Worm (Caenorhabditis elegans) whole organism, young adult: ENCODE data around the gene abu-13.

Experiments used
- F10E7.11 ChIP-seq: sonication (generic microtip); optimal IDR thresholded peaks from 2 replicates; lab custom pipeline; 2017; ENCODE audit warnings: mild to moderate bottlenecking, missing genetic modification characterization, moderate library complexity, missing compliant biosample characterization
- F33H1.4 ChIP-seq: fragments of 200-800 bp; sonication (Bioruptor generic); IDR thresholded peaks from 2 replicates; pipeline ENCODE4 v1.3.6; 2022; ENCODE audit warnings: missing genetic modification reagents, missing genetic modification characterization, missing compliant biosample characterization
- T07F8.4 ChIP-seq: sonication (generic microtip); optimal IDR thresholded peaks from 2 replicates; lab custom pipeline; 2016; ENCODE audit warnings: mild to moderate bottlenecking, missing genetic modification characterization, moderate library complexity, missing compliant biosample characterization
- T26A5.8 ChIP-seq: sonication (generic microtip); optimal IDR thresholded peaks from 2 replicates; lab custom pipeline; 2016; ENCODE audit warnings: missing genetic modification characterization, missing compliant biosample characterization
- Y56A3A.18 ChIP-seq: fragments of 200-800 bp; sonication (Bioruptor generic); IDR thresholded peaks from 2 replicates; pipeline ENCODE4 v1.3.6; 2022; ENCODE audit warnings: missing genetic modification reagents, missing genetic modification characterization, missing compliant biosample characterization
- akir-1 ChIP-seq: fragments of 200-800 bp; sonication (Bioruptor generic); optimal IDR thresholded peaks from 2 replicates; lab custom pipeline; 2018; ENCODE audit warnings: mild to moderate bottlenecking, missing genetic modification characterization, moderate library complexity, missing compliant biosample characterization
- ama-1 ChIP-seq, 3 experiments: fragments of 150-350 bp in 1 of 3; sonication (generic microtip) in 2 of 3; optimal IDR thresholded peaks; 2 replicates each; lab custom pipeline; 2014 to 2018; ENCODE audit warnings: missing biosample characterization in 2 of 3, missing genetic modification characterization in 2 of 3, missing genetic modification reagents in 2 of 3
- atf-7 ChIP-seq: sonication (generic microtip); optimal IDR thresholded peaks from 2 replicates; lab custom pipeline; 2017; ENCODE audit warnings: mild to moderate bottlenecking, missing genetic modification characterization, missing compliant biosample characterization
- attf-3 ChIP-seq: fragments of 200-800 bp; sonication (Bioruptor generic); conservative IDR thresholded peaks from 2 replicates; pipeline ENCODE4 v1.3.6; 2022; ENCODE audit warnings: missing genetic modification reagents, missing genetic modification characterization, missing compliant biosample characterization
- bed-1 ChIP-seq: fragments of 200-800 bp; sonication (Bioruptor generic); IDR thresholded peaks from 2 replicates; pipeline ENCODE4 v1.3.6; 2022; ENCODE audit warnings: missing genetic modification reagents, missing genetic modification characterization, missing compliant biosample characterization
- ccch-3 ChIP-seq: fragments of 200-800 bp; sonication (Bioruptor generic); optimal IDR thresholded peaks from 2 replicates; lab custom pipeline; 2018; ENCODE audit warnings: mild to moderate bottlenecking, missing genetic modification characterization, missing compliant biosample characterization
- cebp-2 ChIP-seq: fragments of 200-800 bp; sonication (Bioruptor generic); IDR thresholded peaks from 2 replicates; pipeline ENCODE4 v1.3.6; 2022; ENCODE audit warnings: missing genetic modification characterization, missing compliant biosample characterization
- ceh-100 ChIP-seq: fragments of 200-800 bp; sonication (Bioruptor generic); IDR thresholded peaks from 2 replicates; pipeline ENCODE4 v1.3.6; 2022; ENCODE audit warnings: missing genetic modification reagents, missing genetic modification characterization, missing compliant biosample characterization
- ceh-79 ChIP-seq: sonication (generic microtip); optimal IDR thresholded peaks from 2 replicates; lab custom pipeline; 2017; ENCODE audit warnings: mild to moderate bottlenecking, missing genetic modification characterization, missing compliant biosample characterization
- dpl-1 ChIP-seq: fragments of 150-350 bp; optimal IDR thresholded peaks from 2 replicates; lab custom pipeline; 2014; ENCODE audit warnings: missing biosample characterization, missing genetic modification reagents, missing genetic modification characterization
- egl-44 ChIP-seq: fragments of 200-800 bp; sonication (Bioruptor generic); IDR thresholded peaks from 2 replicates; pipeline ENCODE4 v1.3.6; 2022; ENCODE audit warnings: missing genetic modification reagents, missing genetic modification characterization, missing compliant biosample characterization
- egrh-3 ChIP-seq: fragments of 200-800 bp; sonication (Bioruptor generic); IDR thresholded peaks from 2 replicates; pipeline ENCODE4 v1.3.6; 2022; ENCODE audit warnings: missing genetic modification reagents, missing genetic modification characterization, missing compliant biosample characterization
- him-1 ChIP-seq: sonication (generic microtip); optimal IDR thresholded peaks from 2 replicates; lab custom pipeline; 2016; ENCODE audit warnings: missing genotype, missing genetic modification reagents, missing genetic modification characterization, missing compliant biosample characterization
- hrde-1 ChIP-seq: sonication (generic microtip); optimal IDR thresholded peaks from 2 replicates; lab custom pipeline; 2016; ENCODE audit warnings: missing genetic modification characterization, mild to moderate bottlenecking, missing compliant biosample characterization, moderate library complexity, missing genotype, missing genetic modification reagents, borderline replicate concordance
- hsf-1 ChIP-seq: fragments of 200-800 bp; sonication (Bioruptor generic); IDR thresholded peaks from 2 replicates; pipeline ENCODE4 v1.3.6; 2022; ENCODE audit warnings: missing genetic modification reagents, missing genetic modification characterization, missing compliant biosample characterization
- let-607 ChIP-seq, 2 experiments: fragments of 200-800 bp in 1 of 2; sonication (Bioruptor generic) in 1 of 2; sonication (generic microtip) in 1 of 2; optimal IDR thresholded peaks; 2 replicates each; lab custom pipeline; 2016 to 2018; ENCODE audit warnings: mild to moderate bottlenecking in 2 of 2, missing compliant biosample characterization in 2 of 2, missing genetic modification characterization in 2 of 2, moderate library complexity in 2 of 2, missing genotype in 1 of 2
- lin-26 ChIP-seq: fragments of 200-800 bp; sonication (Bioruptor generic); IDR thresholded peaks from 2 replicates; pipeline ENCODE4 v1.3.6; 2022; ENCODE audit warnings: missing genetic modification reagents, missing genetic modification characterization, missing compliant biosample characterization
- lin-40 ChIP-seq: sonication (generic microtip); optimal IDR thresholded peaks from 2 replicates; lab custom pipeline; 2016; ENCODE audit warnings: missing genetic modification characterization, mild to moderate bottlenecking, missing compliant biosample characterization, missing genotype, missing genetic modification reagents
- lin-54 ChIP-seq: fragments of 200-800 bp; sonication (Bioruptor generic); optimal IDR thresholded peaks from 2 replicates; lab custom pipeline; 2018; ENCODE audit warnings: mild to moderate bottlenecking, missing genetic modification characterization, missing compliant biosample characterization
- mcd-1 ChIP-seq: fragments of 200-800 bp; sonication (Bioruptor generic); IDR thresholded peaks from 2 replicates; pipeline ENCODE4 v1.3.6; 2022; ENCODE audit warnings: missing genetic modification reagents, missing genetic modification characterization, missing compliant biosample characterization
- mes-4 ChIP-seq: sonication (generic microtip); optimal IDR thresholded peaks from 2 replicates; lab custom pipeline; 2016; ENCODE audit warnings: missing genotype, missing genetic modification characterization, missing compliant biosample characterization
- nfya-1 ChIP-seq: sonication (generic microtip); optimal IDR thresholded peaks from 2 replicates; lab custom pipeline; 2017; ENCODE audit warnings: antibody characterized with exemption, missing compliant biosample characterization, missing genetic modification characterization, borderline replicate concordance; ENCODE audit not compliant: insufficient read depth
- nhr-179 ChIP-seq: sonication (generic microtip); optimal IDR thresholded peaks from 2 replicates; lab custom pipeline; 2016; ENCODE audit warnings: mild to moderate bottlenecking, missing genetic modification characterization, missing compliant biosample characterization
- nhr-27 ChIP-seq: fragments of 200-800 bp; sonication (Bioruptor generic); optimal IDR thresholded peaks from 2 replicates; lab custom pipeline; 2018; ENCODE audit warnings: mild to moderate bottlenecking, missing genetic modification characterization, moderate library complexity, missing compliant biosample characterization
- nhr-90 ChIP-seq: sonication (generic microtip); optimal IDR thresholded peaks from 2 replicates; lab custom pipeline; 2016; ENCODE audit warnings: missing genotype, mild to moderate bottlenecking, missing genetic modification characterization, missing compliant biosample characterization
- pha-4 ChIP-seq: fragments of 150-350 bp; sonication (generic microtip); optimal IDR thresholded peaks from 2 replicates; lab custom pipeline; 2014; ENCODE audit warnings: missing biosample characterization, missing genetic modification reagents, missing genetic modification characterization
- rec-8 ChIP-seq, 2 experiments: sonication (generic microtip); optimal IDR thresholded peaks; 2 replicates each; lab custom pipeline; 2016; ENCODE audit warnings: mild to moderate bottlenecking in 2 of 2, missing genetic modification characterization in 2 of 2, missing genetic modification reagents in 2 of 2, missing genotype in 2 of 2, missing biosample characterization in 1 of 2, missing compliant biosample characterization in 1 of 2, moderate library complexity in 1 of 2
- snpc-3.4 ChIP-seq: sonication (generic microtip); optimal IDR thresholded peaks from 2 replicates; lab custom pipeline; 2017; ENCODE audit warnings: missing genetic modification characterization, mild to moderate bottlenecking, missing compliant biosample characterization, antibody characterized with exemption, moderate library complexity, missing genotype, missing genetic modification reagents
- tbp1 ChIP-seq: fragments of 200-800 bp; sonication (Bioruptor generic); optimal IDR thresholded peaks from 2 replicates; lab custom pipeline; 2018; ENCODE audit warnings: mild to moderate bottlenecking, missing genetic modification characterization, missing compliant biosample characterization
- zfh-2 ChIP-seq: fragments of 200-800 bp; sonication (Bioruptor generic); conservative IDR thresholded peaks from 2 replicates; pipeline ENCODE4 v1.3.6; 2022; ENCODE audit warnings: missing genetic modification reagents, missing genetic modification characterization, missing compliant biosample characterization
- ztf-25 ChIP-seq: fragments of 200-800 bp; sonication (Bioruptor generic); IDR thresholded peaks from 2 replicates; pipeline ENCODE4 v1.3.6; 2022; ENCODE audit warnings: missing genetic modification reagents, missing genetic modification characterization, missing compliant biosample characterization
- ztf-28 ChIP-seq: fragments of 200-800 bp; sonication (Bioruptor generic); IDR thresholded peaks from 2 replicates; pipeline ENCODE4 v1.3.6; 2022; ENCODE audit warnings: missing genetic modification reagents, missing genetic modification characterization, missing compliant biosample characterization
- ztf-3 ChIP-seq: fragments of 200-800 bp; sonication (Bioruptor generic); optimal IDR thresholded peaks from 2 replicates; lab custom pipeline; 2018; ENCODE audit warnings: mild to moderate bottlenecking, missing genetic modification characterization, missing compliant biosample characterization
- ztf-6 ChIP-seq: fragments of 200-800 bp; sonication (Bioruptor generic); IDR thresholded peaks from 2 replicates; pipeline ENCODE4 v1.3.6; 2022; ENCODE audit warnings: missing genetic modification reagents, missing genetic modification characterization, missing compliant biosample characterization

abu-13 gene

DNA sequence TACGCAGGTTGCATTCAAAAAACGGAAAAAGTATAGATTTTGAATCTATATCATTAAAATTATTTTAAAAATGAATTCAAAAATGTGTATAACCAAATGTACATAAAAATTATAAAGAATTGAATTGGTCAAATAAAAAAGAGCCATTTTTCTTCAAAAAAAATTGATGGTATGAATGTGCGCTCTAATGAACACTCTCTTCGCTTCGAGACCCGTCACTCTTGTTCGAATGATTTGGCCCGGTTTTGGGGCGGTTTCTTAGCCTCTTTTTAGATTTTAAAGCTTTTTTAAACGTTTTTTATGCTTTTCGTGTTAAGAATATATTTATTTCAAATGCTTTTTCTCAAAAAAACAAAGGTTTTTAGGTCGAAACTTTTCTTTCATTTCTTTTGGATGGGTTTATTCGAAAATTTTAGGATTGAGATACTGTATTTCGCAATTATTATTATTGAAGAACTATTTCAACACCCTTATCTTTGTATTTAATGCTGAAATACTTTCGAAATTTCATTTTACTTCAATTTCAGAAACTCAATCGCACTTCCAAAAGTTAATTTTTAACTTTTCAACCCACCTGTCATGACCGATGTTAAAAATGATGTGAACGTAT is 16.0 kb downstream of the abu-13 start, which contains the start of gene inf-1 (continued):
- peak; percentile 9 for TF ChIP-seq snpc-3.4 (tag; lab: Kevin White, UChicago)
- no peak for TF ChIP-seq lin-26 (GFP tag; lab: Robert Waterston, UW)
- peak; percentile 18 for TF ChIP-seq lin-54 (GFP tag; lab: Kevin White, UChicago)
- TF ChIP-seq ztf-6 (GFP tag; lab: Robert Waterston, UW): no peak
- TF ChIP-seq F33H1.4 (GFP tag; lab: Robert Waterston, UW): peak; percentile 74
- no peak for TF ChIP-seq nhr-27 (tag; lab: Kevin White, UChicago)
- TF ChIP-seq ccch-3 (GFP tag; lab: Kevin White, UChicago): no peak
- peak; percentile 46 for TF ChIP-seq dpl-1
- TF ChIP-seq ceh-79 (tag; lab: Kevin White, UChicago): no peak
- no peak for TF ChIP-seq rec-8 (tag; optimal IDR thresholded peaks at IDR 0.05; lab: Kevin White, UChicago)
- TF ChIP-seq let-607 (tag; optimal IDR thresholded peaks at IDR 0.05; lab: Kevin White, UChicago): no peak
- no peak for TF ChIP-seq nhr-179 (tag; lab: Kevin White, UChicago)
- TF ChIP-seq ztf-25 (GFP tag; lab: Robert Waterston, UW): no peak
- TF ChIP-seq him-1 (tag; lab: Kevin White, UChicago): no peak

DNA sequence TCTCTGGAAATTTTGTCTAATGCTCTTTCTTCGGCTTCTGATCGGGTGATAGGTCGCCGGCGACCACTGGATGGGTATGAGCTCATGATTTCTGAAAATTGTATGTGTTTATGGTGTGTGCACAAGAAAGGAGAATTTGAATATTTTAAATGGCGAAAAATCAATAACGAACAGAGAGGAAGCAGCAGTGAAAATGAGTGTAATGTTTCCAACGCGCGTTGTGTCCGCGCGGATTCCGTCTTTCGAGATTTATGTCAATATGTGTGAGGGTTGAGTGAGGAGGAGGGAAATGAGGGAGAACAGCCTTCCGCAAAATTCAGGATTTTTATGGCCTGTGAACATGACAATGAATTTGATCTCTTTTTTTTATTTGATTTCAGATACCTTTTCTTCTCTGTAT is 17.0 kb downstream of the abu-13 start, which contains the start of gene flap-1:
TSS of gene flap-1 (minus strand) at position 101 of the 400 bp plus-strand sequence.
- TF ChIP-seq atf-7 (tag; lab: Kevin White, UChicago) (no peak), cebp-2 (no peak), hrde-1 (no peak), ztf-3 (GFP tag; lab: Kevin White, UChicago) (no peak), T07F8.4 (no peak), ceh-100 (GFP tag; lab: Robert Waterston, UW) (no peak), pha-4 (tag; lab: Kevin White, UChicago) (no peak), ztf-6 (GFP tag; lab: Robert Waterston, UW) (no peak), ztf-28 (GFP tag; lab: Robert Waterston, UW) (no peak), akir-1 (GFP tag; lab: Kevin White, UChicago) (no peak), egl-44 (GFP tag; lab: Robert Waterston, UW) (no peak)

DNA sequence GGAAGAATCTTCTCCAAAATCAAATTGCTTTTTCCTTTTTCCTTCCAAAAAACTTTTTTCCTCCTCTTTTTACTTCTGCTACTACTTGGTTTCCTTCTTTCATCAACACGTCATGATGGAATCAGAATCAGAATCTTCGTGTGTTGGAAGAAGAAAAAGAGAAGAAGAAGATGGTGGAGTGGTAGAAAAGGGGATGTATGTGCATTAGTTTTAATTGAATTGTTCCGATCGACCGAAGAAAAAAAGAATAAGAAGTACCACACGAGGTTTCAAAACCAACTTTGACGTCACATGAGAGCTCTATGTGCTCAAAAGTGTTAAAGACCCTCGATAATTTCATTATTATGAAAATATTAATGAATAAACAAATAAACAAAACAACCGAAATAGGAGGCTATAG is 30.9 kb downstream of the abu-13 start:
- no peak for TF ChIP-seq tbp1 (GFP tag; lab: Kevin White, UChicago)
- no peak for TF ChIP-seq mcd-1
- no peak for TF ChIP-seq lin-40 (tag; lab: Kevin White, UChicago)
- TF ChIP-seq him-1 (tag; lab: Kevin White, UChicago): no peak
- no peak for TF ChIP-seq hsf-1 (GFP tag; lab: Robert Waterston, UW)
- TF ChIP-seq rec-8 (tag; optimal IDR thresholded peaks at IDR 0.05; lab: Kevin White, UChicago): no peak
- TF ChIP-seq ama-1 (optimal IDR thresholded peaks at IDR 0.05; lab: Kevin White, UChicago): no peak
- no peak for TF ChIP-seq ama-1 (GFP tag; optimal IDR thresholded peaks at IDR 0.05; lab: Kevin White, UChicago)
- no peak for TF ChIP-seq F10E7.11 (tag; lab: Kevin White, UChicago)
- TF ChIP-seq nhr-27 (tag; lab: Kevin White, UChicago): no peak
- no peak for TF ChIP-seq nfya-1 (tag; lab: Kevin White, UChicago)
- no peak for TF ChIP-seq mes-4 (tag; lab: Kevin White, UChicago)
- no peak for TF ChIP-seq T26A5.8 (tag; lab: Kevin White, UChicago)
- TF ChIP-seq zfh-2 (GFP tag; lab: Robert Waterston, UW): no peak
- no peak for TF ChIP-seq ztf-25 (GFP tag; lab: Robert Waterston, UW)
- no peak for TF ChIP-seq attf-3 (GFP tag; lab: Robert Waterston, UW)
- no peak for TF ChIP-seq egrh-3 (GFP tag; lab: Robert Waterston, UW)
- TF ChIP-seq bed-1 (GFP tag; lab: Robert Waterston, UW): no peak
- TF ChIP-seq Y56A3A.18 (GFP tag; lab: Robert Waterston, UW): no peak
- TF ChIP-seq ccch-3 (GFP tag; lab: Kevin White, UChicago): no peak
- no peak for TF ChIP-seq nhr-90 (tag; lab: Kevin White, UChicago)
